Fruit fly (Drosophila melanogaster): Measurements from ENCODE around the gene FER.
A peak's percentile ranks its signal among the peaks of the same experiment; 100 is the strongest.

FER gene

dm6 chr3R:9417577-9418334 is 23.4 kb upstream of the FER start, which contains the start of gene ps (continued):
- no peak for TF ChIP-seq CG12769 (tag; optimal IDR thresholded peaks at IDR 0.05)
- no peak for TF ChIP-seq Hmr (GFP tag; optimal IDR thresholded peaks at IDR 0.05)
- TF ChIP-seq CG6791 (GFP tag; IDR thresholded peaks at IDR 0.05; ENCODE audit: partially characterized antibody): no peak
- peak; percentile 50 for TF ChIP-seq CG13296 (GFP tag; optimal IDR thresholded peaks at IDR 0.05)
- TF ChIP-seq danr (GFP tag; IDR thresholded peaks at IDR 0.05): no peak
- TF ChIP-seq her (GFP tag; optimal IDR thresholded peaks at IDR 0.05): peak; percentile 42
- TF ChIP-seq CG14710 (tag; optimal IDR thresholded peaks at IDR 0.05): no peak
- no peak for TF ChIP-seq Bgb (GFP tag; IDR thresholded peaks at IDR 0.05; ENCODE audit: partially characterized antibody)
- no peak for TF ChIP-seq CG12155 (GFP tag; optimal IDR thresholded peaks at IDR 0.05)

DNA sequence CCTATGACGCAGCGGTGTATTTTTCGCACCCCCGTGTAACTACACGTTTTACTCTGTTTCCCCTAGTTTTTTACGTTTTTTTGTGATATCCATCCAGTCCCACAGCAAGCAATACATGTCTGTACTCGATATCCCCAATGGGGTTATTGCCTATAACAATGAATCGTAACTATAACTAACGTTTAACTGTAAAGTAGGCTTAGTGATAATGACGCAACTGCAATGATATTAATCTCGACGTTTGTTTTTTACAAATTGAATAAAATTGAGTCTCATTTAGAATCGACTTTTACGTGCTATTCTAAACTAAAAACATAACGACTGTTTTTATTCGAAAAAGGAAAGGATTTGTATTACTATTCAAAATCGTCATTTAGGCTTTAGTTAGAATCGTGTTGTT is 22.6 kb upstream of the FER start:
- TF ChIP-seq CG12744 (GFP tag; optimal IDR thresholded peaks at IDR 0.05) (no peak), CG9437 (GFP tag; optimal IDR thresholded peaks at IDR 0.05) (peak; percentile 56), CG6854 (GFP tag; optimal IDR thresholded peaks at IDR 0.05) (no peak), wek (GFP tag; optimal IDR thresholded peaks at IDR 0.05) (no peak), CG2116 (GFP tag; optimal IDR thresholded peaks at IDR 0.05) (no peak), Fer3 (tag; optimal IDR thresholded peaks at IDR 0.05) (no peak), crp (GFP tag; optimal IDR thresholded peaks at IDR 0.05) (no peak)

- TF ChIP-seq ase (GFP tag; IDR thresholded peaks at IDR 0.05) (no peak), Ada2b (GFP tag; IDR thresholded peaks at IDR 0.05) (no peak), Kr (GFP tag; optimal IDR thresholded peaks at IDR 0.05) (no peak), Hr78 (GFP tag; optimal IDR thresholded peaks at IDR 0.05) (no peak), Six4 (GFP tag; optimal IDR thresholded peaks at IDR 0.05) (no peak), onecut (GFP tag; IDR thresholded peaks at IDR 0.05) (peak; percentile 94), CG5180 (GFP tag; optimal IDR thresholded peaks at IDR 0.05) (peak; percentile 46), BEAF-32 (GFP tag; optimal IDR thresholded peaks at IDR 0.05) (peak; percentile 46), YL-1 (GFP tag; optimal IDR thresholded peaks at IDR 0.05) (peak; percentile 30), sd (tag; optimal IDR thresholded peaks at IDR 0.05) (no peak), sens (GFP tag) (peak; percentile 83), Sry-δ (GFP tag; optimal IDR thresholded peaks at IDR 0.05) (peak; percentile 2), Sry-β (GFP tag; optimal IDR thresholded peaks at IDR 0.05) (peak; percentile 89), CG3407 (GFP tag; optimal IDR thresholded peaks at IDR 0.05) (no peak), Dad (GFP tag; optimal IDR thresholded peaks at IDR 0.05) (no peak), aop (GFP tag; IDR thresholded peaks at IDR 0.05) (no peak), luna (GFP tag; optimal IDR thresholded peaks at IDR 0.05) (no peak), CG2116 (GFP tag; optimal IDR thresholded peaks at IDR 0.05) (peak; percentile 66), Hr3 (GFP tag; optimal IDR thresholded peaks at IDR 0.05) (no peak), sna (GFP tag; IDR thresholded peaks at IDR 0.05; ENCODE audit: partially characterized antibody) (0 out of 2 replicates have a peak, but pooled peaks have one; percentile 26), disco-r (GFP tag; optimal IDR thresholded peaks at IDR 0.05) (no peak), CG12659 (GFP tag; optimal IDR thresholded peaks at IDR 0.05) (peak; percentile 12), Fer2 (tag; optimal IDR thresholded peaks at IDR 0.05) (no peak), GATAe (GFP tag; conservative IDR thresholded peaks at IDR 0.05) (no peak), HLH4C (GFP tag; IDR thresholded peaks at IDR 0.05; ENCODE audit: partially characterized antibody) (peak; percentile 47; the same call in 2 of the 3 replicates), jing (GFP tag; optimal IDR thresholded peaks at IDR 0.05) (no peak), Sin3A (optimal IDR thresholded peaks at IDR 0.05) (peak; percentile 24), PHDP (tag; optimal IDR thresholded peaks at IDR 0.05) (no peak), CoRest (tag; optimal IDR thresholded peaks at IDR 0.05) (peak; percentile 42), stwl (tag; optimal IDR thresholded peaks at IDR 0.05) (peak; percentile 58)
These were observed 17.7 kb upstream of the FER start, which contains the start of the genes Task7 and alpha-Man-IIa for dm6 chr3R:9411928-9412640. Gene Task7 (minus strand): TSS chr3R:9412293. Gene alpha-Man-IIa (plus strand): TSS chr3R:9412548.

All from whole organism, embryonic.